Fruit fly (Drosophila melanogaster) whole organism, prepupa: ENCODE data around the gene hid.

Experiments
- Blimp-1 ChIP-seq: fragments of 200-800 bp; sonication (Bioruptor generic); optimal IDR thresholded peaks from 3 replicates; lab custom pipeline; 2017; ENCODE audit warnings: missing biosample characterization, missing genetic modification characterization, mild to moderate bottlenecking, moderate library complexity, missing genetic modification reagents
- CG10669 ChIP-seq: fragments of 200-800 bp; sonication (Bioruptor generic); optimal IDR thresholded peaks from 3 replicates; lab custom pipeline; 2018; ENCODE audit warnings: missing biosample characterization, mild to moderate bottlenecking, missing genetic modification characterization, moderate library complexity
- CG11762 ChIP-seq: fragments of 200-800 bp; sonication (Bioruptor generic); optimal IDR thresholded peaks from 3 replicates; lab custom pipeline; 2016; ENCODE audit warnings: missing biosample characterization, missing genetic modification characterization; ENCODE audit not compliant: insufficient read depth
- CG15336 ChIP-seq: fragments of 200-800 bp; sonication (Bioruptor generic); IDR thresholded peaks from 2 replicates; pipeline ENCODE4 v1.3.6; 2022; ENCODE audit warnings: missing biosample characterization, missing genetic modification characterization
- CG16779 ChIP-seq: fragments of 200-800 bp; sonication (Bioruptor generic); optimal IDR thresholded peaks from 3 replicates; lab custom pipeline; 2017; ENCODE audit warnings: missing biosample characterization, mild to moderate bottlenecking, missing genetic modification characterization
- CG3032 ChIP-seq: fragments of 200-800 bp; optimal IDR thresholded peaks from 2 replicates; lab custom pipeline; 2019; ENCODE audit warnings: missing biosample characterization, mild to moderate bottlenecking, missing genetic modification characterization, moderate library complexity
- CG31627 ChIP-seq: fragments of 200-800 bp; sonication (Bioruptor generic); optimal IDR thresholded peaks from 3 replicates; lab custom pipeline; 2016; ENCODE audit warnings: missing biosample characterization, missing genetic modification characterization
- CG32006 ChIP-seq: fragments of 200-800 bp; sonication (Bioruptor generic); optimal IDR thresholded peaks from 3 replicates; lab custom pipeline; 2017; ENCODE audit warnings: missing biosample characterization, mild to moderate bottlenecking, missing genetic modification characterization
- CG4318 ChIP-seq: fragments of 200-800 bp; sonication (Bioruptor generic); optimal IDR thresholded peaks from 3 replicates; lab custom pipeline; 2017; ENCODE audit warnings: missing biosample characterization, mild to moderate bottlenecking, missing genetic modification characterization
- CG6163 ChIP-seq: fragments of 200-800 bp; sonication (Bioruptor generic); IDR thresholded peaks from 3 replicates; pipeline ENCODE4 v1.3.6; 2022; ENCODE audit warnings: missing biosample characterization, missing genetic modification characterization
- CG6854 ChIP-seq: fragments of 200-800 bp; sonication (Bioruptor generic); optimal IDR thresholded peaks from 2 replicates; lab custom pipeline; 2017; ENCODE audit warnings: missing biosample characterization, mild to moderate bottlenecking, missing genetic modification characterization
- CG7368 ChIP-seq: fragments of 200-800 bp; sonication (Bioruptor generic); optimal IDR thresholded peaks from 3 replicates; lab custom pipeline; 2016; ENCODE audit warnings: missing biosample characterization, missing genetic modification characterization
- CG8632 ChIP-seq: fragments of 200-800 bp; sonication (Bioruptor generic); optimal IDR thresholded peaks from 3 replicates; lab custom pipeline; 2016; ENCODE audit warnings: missing biosample characterization, missing genetic modification characterization
- CG9139 ChIP-seq: fragments of 200-800 bp; sonication (Bioruptor generic); optimal IDR thresholded peaks from 3 replicates; lab custom pipeline; 2017; ENCODE audit warnings: missing biosample characterization, mild to moderate bottlenecking, missing genetic modification characterization
- Eip75B ChIP-seq: fragments of 200-800 bp; sonication (Bioruptor generic); optimal IDR thresholded peaks from 3 replicates; lab custom pipeline; 2016; ENCODE audit warnings: missing biosample characterization, missing genetic modification characterization
- Eip78C ChIP-seq: fragments of 200-800 bp; sonication (Bioruptor generic); peaks from one replicate; lab custom pipeline; 2016; ENCODE audit warnings: missing biosample characterization, missing genetic modification characterization
- Ets21C ChIP-seq: fragments of 200-800 bp; sonication (Bioruptor generic); optimal IDR thresholded peaks from 3 replicates; lab custom pipeline; 2016; ENCODE audit warnings: missing biosample characterization, missing genetic modification characterization
- Ets96B ChIP-seq: fragments of 200-800 bp; optimal IDR thresholded peaks from 2 replicates; lab custom pipeline; 2019; ENCODE audit warnings: missing biosample characterization, mild to moderate bottlenecking, missing genetic modification characterization, moderate library complexity
- Hr38 ChIP-seq: sonication (Bioruptor generic); optimal IDR thresholded peaks from 2 replicates; lab custom pipeline; 2016; ENCODE audit warnings: missing biosample characterization, missing genetic modification characterization
- Hr39 ChIP-seq: fragments of 200-800 bp; sonication (Bioruptor generic); optimal IDR thresholded peaks from 2 replicates; lab custom pipeline; 2016; ENCODE audit warnings: missing biosample characterization, missing genetic modification characterization
- Hr4 ChIP-seq: fragments of 200-800 bp; sonication (Bioruptor generic); optimal IDR thresholded peaks from 3 replicates; lab custom pipeline; 2016; ENCODE audit warnings: missing biosample characterization, missing genetic modification characterization
- Lpt ChIP-seq: fragments of 200-800 bp; sonication (Bioruptor generic); optimal IDR thresholded peaks from 3 replicates; lab custom pipeline; 2016; ENCODE audit warnings: missing biosample characterization, missing genetic modification characterization
- OdsH ChIP-seq: fragments of 200-800 bp; sonication (Bioruptor generic); optimal IDR thresholded peaks from 3 replicates; lab custom pipeline; 2016; ENCODE audit warnings: missing biosample characterization, missing genetic modification characterization
- Smox ChIP-seq: fragments of 200-800 bp; sonication (Bioruptor generic); optimal IDR thresholded peaks from 3 replicates; lab custom pipeline; 2016; ENCODE audit warnings: missing biosample characterization, missing genetic modification characterization
- Sox102F ChIP-seq: fragments of 200-800 bp; sonication (Bioruptor generic); optimal IDR thresholded peaks from 2 replicates; lab custom pipeline; 2016; ENCODE audit warnings: missing biosample characterization, mild to moderate bottlenecking, missing genetic modification characterization
- Sox14 ChIP-seq: fragments of 200-800 bp; sonication (Bioruptor generic); optimal IDR thresholded peaks from 3 replicates; lab custom pipeline; 2016; ENCODE audit warnings: missing biosample characterization, missing genetic modification characterization
- Sox15 ChIP-seq: fragments of 200-800 bp; sonication (Bioruptor generic); optimal IDR thresholded peaks from 3 replicates; lab custom pipeline; 2016; ENCODE audit warnings: missing biosample characterization, missing genetic modification characterization
- achi ChIP-seq: fragments of 200-800 bp; sonication (Bioruptor generic); optimal IDR thresholded peaks from 3 replicates; lab custom pipeline; 2016; ENCODE audit warnings: missing biosample characterization, missing genetic modification characterization
- cyc ChIP-seq: fragments of 200-800 bp; sonication (Bioruptor generic); optimal IDR thresholded peaks from 3 replicates; lab custom pipeline; 2016; ENCODE audit warnings: missing biosample characterization, missing genetic modification characterization
- dac ChIP-seq: fragments of 200-800 bp; sonication (Bioruptor generic); optimal IDR thresholded peaks from 2 replicates; lab custom pipeline; 2017; ENCODE audit warnings: missing biosample characterization, mild to moderate bottlenecking, missing genetic modification characterization
- esn ChIP-seq: fragments of 200-800 bp; sonication (Bioruptor generic); optimal IDR thresholded peaks from 2 replicates; lab custom pipeline; 2016; ENCODE audit warnings: missing biosample characterization, mild to moderate bottlenecking, missing genetic modification characterization, moderate library complexity
- fd85E ChIP-seq: fragments of 200-800 bp; sonication (Bioruptor generic); optimal IDR thresholded peaks from 3 replicates; lab custom pipeline; 2016; ENCODE audit warnings: missing biosample characterization, missing genetic modification characterization
- fkh ChIP-seq: fragments of 200-800 bp; sonication (Bioruptor generic); optimal IDR thresholded peaks from 3 replicates; lab custom pipeline; 2017; ENCODE audit warnings: missing biosample characterization, mild to moderate bottlenecking, missing genetic modification characterization, moderate library complexity
- pdm3 ChIP-seq: fragments of 200-800 bp; sonication (Bioruptor generic); optimal IDR thresholded peaks from 3 replicates; lab custom pipeline; 2016; ENCODE audit warnings: missing biosample characterization, missing genetic modification characterization
- spab ChIP-seq: fragments of 200-800 bp; sonication (Bioruptor generic); optimal IDR thresholded peaks from 2 replicates; lab custom pipeline; 2017; ENCODE audit warnings: missing biosample characterization, mild to moderate bottlenecking, missing genetic modification characterization, missing genetic modification reagents
- topi ChIP-seq: fragments of 200-800 bp; sonication (Bioruptor generic); optimal IDR thresholded peaks from 3 replicates; lab custom pipeline; 2016; ENCODE audit warnings: missing biosample characterization, missing genetic modification characterization

hid gene

dm6 chr3L:18228954-18229627 lies 43.6 kb upstream of the hid start:
- TF ChIP-seq Sox102F (GFP tag; lab: Kevin White, UChicago) = no peak
- TF ChIP-seq Eip78C (GFP tag; lab: Kevin White, UChicago) = peak; percentile 28
- no peak for TF ChIP-seq esn (GFP tag; lab: Kevin White, UChicago)
- no peak for TF ChIP-seq CG8632 (GFP tag; lab: Kevin White, UChicago)
- TF ChIP-seq CG6854 = no peak
- no peak for TF ChIP-seq spab (GFP tag; lab: Kevin White, UChicago)
- TF ChIP-seq fkh (GFP tag; lab: Kevin White, UChicago) = peak; percentile 6
- no peak for TF ChIP-seq CG3032 (tag; lab: Kevin White, UChicago)
- TF ChIP-seq achi = no peak
- TF ChIP-seq Sox14 (GFP tag; lab: Kevin White, UChicago) = no peak
- TF ChIP-seq topi = no peak

DNA sequence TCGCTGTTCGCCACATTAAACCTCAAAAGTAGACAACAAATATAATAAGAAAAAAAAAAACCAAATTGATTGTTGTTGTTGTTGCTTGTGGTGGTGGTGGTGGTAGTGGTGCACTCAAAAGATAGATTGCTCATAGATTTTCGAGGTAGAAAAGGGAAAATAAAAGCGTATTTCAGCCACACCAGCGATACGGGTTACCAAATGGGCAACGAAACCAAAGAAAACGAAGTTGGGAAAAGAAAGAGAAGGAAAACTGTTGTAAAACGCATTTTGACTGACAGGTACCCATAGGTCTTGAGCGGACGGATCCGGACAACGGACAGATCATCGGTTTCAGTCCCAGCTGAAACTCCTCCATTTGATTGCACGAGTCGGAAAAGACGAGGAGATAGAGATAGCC lies 43.1 kb upstream of the hid start:
- TF ChIP-seq Hr39 (GFP tag; lab: Kevin White, UChicago) (no peak), Sox102F (GFP tag; lab: Kevin White, UChicago) (no peak), CG9139 (GFP tag; lab: Kevin White, UChicago) (no peak), Blimp-1 (GFP tag; lab: Kevin White, UChicago) (no peak), CG31627 (no peak), CG16779 (no peak), Hr38 (GFP tag; lab: Kevin White, UChicago) (no peak), Smox (GFP tag; lab: Kevin White, UChicago) (no peak), esn (GFP tag; lab: Kevin White, UChicago) (no peak), Sox15 (GFP tag; lab: Kevin White, UChicago) (no peak), dac (no peak)

DNA sequence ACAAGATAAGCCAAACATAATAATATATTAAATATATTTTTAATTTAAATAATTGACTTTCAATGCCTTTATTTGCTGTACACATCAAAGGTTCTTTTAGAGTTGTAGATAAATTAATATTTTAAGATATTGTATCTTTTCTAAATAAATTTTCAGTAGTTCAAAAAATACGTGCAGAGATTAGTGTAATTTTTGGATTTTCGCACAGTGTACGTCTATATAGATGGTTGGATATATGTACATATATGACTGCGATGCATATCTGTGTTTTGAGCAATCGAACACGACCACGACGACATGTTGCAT lies 41.9 kb upstream of the hid start:
- TF ChIP-seq CG15336 (GFP tag; lab: Robert Waterston, UW) (no peak), CG7368 (GFP tag; lab: Kevin White, UChicago) (no peak), Blimp-1 (GFP tag; lab: Kevin White, UChicago) (no peak), pdm3 (GFP tag; lab: Kevin White, UChicago) (no peak), Eip78C (GFP tag; lab: Kevin White, UChicago) (no peak), CG10669 (no peak), CG31627 (no peak), Ets96B (tag; lab: Kevin White, UChicago) (no peak), OdsH (GFP tag; lab: Kevin White, UChicago) (no peak), Ets21C (no peak), fd85E (no peak), Hr38 (GFP tag; lab: Kevin White, UChicago) (no peak)

- TF ChIP-seq fkh (GFP tag; lab: Kevin White, UChicago) = no peak
- TF ChIP-seq Eip75B (GFP tag; lab: Kevin White, UChicago) = no peak
- TF ChIP-seq CG6163 (GFP tag; lab: Robert Waterston, UW) = 0 out of 3 replicates have a peak, but pooled peaks have one; percentile 22
- no peak for TF ChIP-seq CG8632 (GFP tag; lab: Kevin White, UChicago)
- no peak for TF ChIP-seq CG11762
- TF ChIP-seq achi = no peak
- no peak for TF ChIP-seq Lpt (GFP tag; lab: Kevin White, UChicago)
- TF ChIP-seq CG4318 = no peak
- TF ChIP-seq cyc (GFP tag; lab: Kevin White, UChicago) = no peak
- no peak for TF ChIP-seq Hr4
- no peak for TF ChIP-seq CG6854
- peak; percentile 1 for TF ChIP-seq CG32006 (GFP tag; lab: Kevin White, UChicago)
- no peak for TF ChIP-seq OdsH (GFP tag; lab: Kevin White, UChicago)
These were observed 41.4 kb upstream of the hid start for dm6 chr3L:18226682-18227410.
